Worm (Caenorhabditis elegans) whole organism, L4 larva: Measurements from ENCODE around the gene Y37E11AM.2.

Experiments used
- D1046.2 ChIP-seq: fragments of 200-800 bp; sonication (Bioruptor generic); IDR thresholded peaks from 2 replicates; pipeline ENCODE4 v1.3.6; 2022; ENCODE audit warnings: missing genetic modification characterization, missing compliant biosample characterization
- F10B5.3 ChIP-seq: sonication (generic microtip); optimal IDR thresholded peaks from 2 replicates; lab custom pipeline; 2016; ENCODE audit warnings: mild to moderate bottlenecking, missing genetic modification characterization, missing compliant biosample characterization
- F26F4.8 ChIP-seq: fragments of 200-800 bp; sonication (Bioruptor generic); conservative IDR thresholded peaks from 2 replicates; pipeline ENCODE4 v1.3.6; 2022; ENCODE audit warnings: missing genetic modification characterization, missing compliant biosample characterization
- R02D3.7 ChIP-seq: fragments of 150-350 bp; sonication (generic microtip); optimal IDR thresholded peaks from 3 replicates; lab custom pipeline; 2014; ENCODE audit warnings: missing biosample characterization, missing genetic modification characterization
- T26A8.4 ChIP-seq: fragments of 200-800 bp; sonication (Bioruptor generic); IDR thresholded peaks from 2 replicates; pipeline ENCODE4 v1.3.6; 2022; ENCODE audit warnings: missing genetic modification characterization, missing compliant biosample characterization
- Y105C5A.15 ChIP-seq: fragments of 200-800 bp; sonication (Bioruptor generic); IDR thresholded peaks from 2 replicates; pipeline ENCODE4 v1.3.6; 2022; ENCODE audit warnings: missing genetic modification characterization, missing compliant biosample characterization
- Y75B8A.6 ChIP-seq: fragments of 200-800 bp; sonication (Bioruptor generic); IDR thresholded peaks from 2 replicates; pipeline ENCODE4 v1.3.6; 2022; ENCODE audit warnings: missing genetic modification reagents, missing genetic modification characterization, missing compliant biosample characterization
- ZK546.5 ChIP-seq, 2 experiments: sonication (generic microtip); optimal IDR thresholded peaks; 2 replicates each; lab custom pipeline; 2017; ENCODE audit warnings: missing biosample characterization in 2 of 2, missing genetic modification characterization in 2 of 2
- aha-1 ChIP-seq: fragments of 150-350 bp; peaks from one replicate; lab custom pipeline; 2014; ENCODE audit warnings: missing biosample characterization, missing genetic modification characterization
- aly-2 ChIP-seq: sonication (generic microtip); optimal IDR thresholded peaks from 2 replicates; lab custom pipeline; 2018; ENCODE audit warnings: missing biosample characterization, missing genetic modification characterization
- ceh-20 ChIP-seq: fragments of 200-800 bp; sonication (Bioruptor generic); IDR thresholded peaks from 2 replicates; pipeline ENCODE4 v1.3.6; 2022; ENCODE audit warnings: missing genetic modification reagents, missing genetic modification characterization, missing compliant biosample characterization
- ceh-44 ChIP-seq: fragments of 200-800 bp; sonication (Bioruptor generic); IDR thresholded peaks from 2 replicates; pipeline ENCODE4 v1.3.6; 2022; ENCODE audit warnings: missing genetic modification reagents, missing genetic modification characterization, missing compliant biosample characterization
- daf-12 ChIP-seq: fragments of 150-350 bp; optimal IDR thresholded peaks from 2 replicates; lab custom pipeline; 2014; ENCODE audit warnings: missing biosample characterization, missing genetic modification reagents, missing genetic modification characterization
- daf-16 ChIP-seq, 3 experiments: sonication (generic microtip); optimal IDR thresholded peaks; 2 replicates each; lab custom pipeline; 2016 to 2017; ENCODE audit warnings: missing genetic modification characterization in 3 of 3, missing genetic modification reagents in 3 of 3, mild to moderate bottlenecking in 2 of 3, missing compliant biosample characterization in 2 of 3, missing biosample characterization in 1 of 3, moderate library complexity in 1 of 3
- dmd-9 ChIP-seq: fragments of 200-800 bp; sonication (Bioruptor generic); IDR thresholded peaks from 2 replicates; pipeline ENCODE4 v1.3.6; 2022; ENCODE audit warnings: missing genetic modification reagents, missing genetic modification characterization, missing compliant biosample characterization
- duxl-1 ChIP-seq: sonication (generic microtip); optimal IDR thresholded peaks from 2 replicates; lab custom pipeline; 2016; ENCODE audit warnings: mild to moderate bottlenecking, missing genetic modification characterization, moderate library complexity, missing compliant biosample characterization; ENCODE audit not compliant: poor library complexity
- dve-1 ChIP-seq: sonication (generic microtip); optimal IDR thresholded peaks from 2 replicates; lab custom pipeline; 2017; ENCODE audit warnings: antibody characterized with exemption, mild to moderate bottlenecking, missing genetic modification characterization, missing compliant biosample characterization; ENCODE audit not compliant: insufficient read depth
- fos-1 ChIP-seq: fragments of 150-350 bp; optimal IDR thresholded peaks from 2 replicates; lab custom pipeline; 2014; ENCODE audit warnings: missing biosample characterization, missing genetic modification characterization
- gei-8 ChIP-seq: fragments of 200-800 bp; sonication (Bioruptor generic); optimal IDR thresholded peaks from 2 replicates; lab custom pipeline; 2018; ENCODE audit warnings: mild to moderate bottlenecking, missing genetic modification characterization, missing compliant biosample characterization
- hlh-11 ChIP-seq: fragments of 200-800 bp; sonication (Bioruptor generic); optimal IDR thresholded peaks from 2 replicates; lab custom pipeline; 2018; ENCODE audit warnings: mild to moderate bottlenecking, missing genetic modification characterization, missing compliant biosample characterization
- hlh-30 ChIP-seq: sonication (generic microtip); optimal IDR thresholded peaks from 2 replicates; lab custom pipeline; 2017; ENCODE audit warnings: antibody characterized with exemption, mild to moderate bottlenecking, missing genetic modification characterization, missing compliant biosample characterization; ENCODE audit not compliant: insufficient read depth
- lsy-2 ChIP-seq, 2 experiments: fragments of 150-350 bp in 1 of 2; sonication (generic microtip) in 1 of 2; optimal IDR thresholded peaks; 2 replicates each; lab custom pipeline; 2014 to 2017; ENCODE audit warnings: missing biosample characterization in 2 of 2, missing genetic modification characterization in 2 of 2
- madf-9 ChIP-seq: fragments of 200-800 bp; sonication (Bioruptor generic); conservative IDR thresholded peaks from 2 replicates; pipeline ENCODE4 v1.3.6; 2022; ENCODE audit warnings: missing genetic modification reagents, missing genetic modification characterization, missing compliant biosample characterization
- mep-1 ChIP-seq: fragments of 150-350 bp; sonication (generic microtip); optimal IDR thresholded peaks from 3 replicates; lab custom pipeline; 2014; ENCODE audit warnings: missing biosample characterization, missing genetic modification characterization
- mxl-3 ChIP-seq: fragments of 200-800 bp; sonication (Bioruptor generic); optimal IDR thresholded peaks from 2 replicates; lab custom pipeline; 2018; ENCODE audit warnings: mild to moderate bottlenecking, missing genetic modification characterization, missing compliant biosample characterization
- nhr-11 ChIP-seq: fragments of 150-350 bp; optimal IDR thresholded peaks from 2 replicates; lab custom pipeline; 2014; ENCODE audit warnings: missing biosample characterization, missing genetic modification characterization
- nhr-237 ChIP-seq: sonication (generic microtip); optimal IDR thresholded peaks from 2 replicates; lab custom pipeline; 2017; ENCODE audit warnings: missing biosample characterization, missing genetic modification characterization
- nhr-28 ChIP-seq: fragments of 150-350 bp; optimal IDR thresholded peaks from 2 replicates; lab custom pipeline; 2014; ENCODE audit warnings: missing biosample characterization, missing genetic modification characterization
- nhr-42 ChIP-seq: fragments of 200-800 bp; sonication (Bioruptor generic); IDR thresholded peaks from 2 replicates; pipeline ENCODE4 v1.3.6; 2022; ENCODE audit warnings: missing genetic modification characterization, missing compliant biosample characterization
- nhr-48 ChIP-seq: sonication (generic microtip); optimal IDR thresholded peaks from 2 replicates; lab custom pipeline; 2016; ENCODE audit warnings: mild to moderate bottlenecking, missing genetic modification characterization, missing compliant biosample characterization
- nhr-77 ChIP-seq: fragments of 150-350 bp; optimal IDR thresholded peaks from 2 replicates; lab custom pipeline; 2014; ENCODE audit warnings: missing biosample characterization, missing genetic modification characterization
- rbr-2 ChIP-seq: sonication (generic microtip); optimal IDR thresholded peaks from 2 replicates; lab custom pipeline; 2016; ENCODE audit warnings: missing genotype, missing genetic modification characterization, missing compliant biosample characterization
- set-16 ChIP-seq: fragments of 200-800 bp; sonication (Bioruptor generic); IDR thresholded peaks from 2 replicates; pipeline ENCODE4 v1.3.6; 2022; ENCODE audit warnings: missing genetic modification reagents, missing genetic modification characterization, missing compliant biosample characterization
- snpc-1.2 ChIP-seq: fragments of 200-800 bp; sonication (Bioruptor generic); IDR thresholded peaks from 2 replicates; pipeline ENCODE4 v1.3.6; 2022; ENCODE audit warnings: missing genetic modification reagents, missing genetic modification characterization, missing compliant biosample characterization
- snpc-4 ChIP-seq: fragments of 150-350 bp; optimal IDR thresholded peaks from 2 replicates; lab custom pipeline; 2014; ENCODE audit warnings: missing biosample characterization, missing genetic modification characterization
- spr-3 ChIP-seq: fragments of 200-800 bp; sonication (Bioruptor generic); optimal IDR thresholded peaks from 2 replicates; lab custom pipeline; 2018; ENCODE audit warnings: mild to moderate bottlenecking, missing genetic modification characterization, missing compliant biosample characterization
- unc-130 ChIP-seq: sonication (generic microtip); optimal IDR thresholded peaks from 2 replicates; lab custom pipeline; 2016; ENCODE audit warnings: missing genetic modification reagents, missing genetic modification characterization, missing compliant biosample characterization
- unc-62 ChIP-seq, 3 experiments: fragments of 150-350 bp in 1 of 3; sonication (generic microtip); optimal IDR thresholded peaks in 2 of 3; peaks in 1 of 3; 1 replicate in 1 of 3; 2 replicates in 2 of 3; lab custom pipeline; 2014 to 2017; ENCODE audit warnings: missing biosample characterization in 3 of 3, missing genetic modification characterization in 3 of 3, missing genetic modification reagents in 3 of 3, missing genotype in 1 of 3
- zip-11 ChIP-seq: fragments of 200-800 bp; sonication (Bioruptor generic); IDR thresholded peaks from 2 replicates; pipeline ENCODE4 v1.3.6; 2022; ENCODE audit warnings: missing genetic modification characterization, missing compliant biosample characterization
- zip-2 ChIP-seq: fragments of 150-350 bp; optimal IDR thresholded peaks from 2 replicates; lab custom pipeline; 2014; ENCODE audit warnings: missing biosample characterization, missing genetic modification characterization

Gene Y37E11AM.2

ce11 chrIV:3720644-3721043 is 4.6 kb downstream of the Y37E11AM.2 start:
- TF ChIP-seq zip-11 (GFP tag; lab: Robert Waterston, UW) (no peak), daf-16 (GFP tag; optimal IDR thresholded peaks at IDR 0.05; lab: Kevin White, UChicago) (no peak), daf-16 (tag; optimal IDR thresholded peaks at IDR 0.05; lab: Kevin White, UChicago) (peak; percentile 34), nhr-28 (tag; lab: Kevin White, UChicago) (peak; percentile 30)

- TF ChIP-seq dmd-9 (GFP tag; lab: Robert Waterston, UW), result no peak
- no peak for TF ChIP-seq mxl-3 (GFP tag; lab: Kevin White, UChicago)
- TF ChIP-seq nhr-42 (GFP tag; lab: Robert Waterston, UW), result no peak
- no peak for TF ChIP-seq unc-62 (GFP tag; optimal IDR thresholded peaks at IDR 0.05 in 1 of 2; lab: Kevin White, UChicago)
- no peak for TF ChIP-seq unc-62 (tag; optimal IDR thresholded peaks at IDR 0.05; lab: Kevin White, UChicago)
- no peak for TF ChIP-seq nhr-237
- TF ChIP-seq hlh-11 (tag; lab: Kevin White, UChicago), result no peak
- TF ChIP-seq lsy-2 (tag; optimal IDR thresholded peaks at IDR 0.05; lab: Kevin White, UChicago), result no peak
- no peak for TF ChIP-seq hlh-30 (tag; lab: Kevin White, UChicago)
- TF ChIP-seq gei-8 (GFP tag; lab: Kevin White, UChicago), result no peak
- TF ChIP-seq R02D3.7 (tag; lab: Kevin White, UChicago), result no peak
- no peak for TF ChIP-seq Y105C5A.15 (GFP tag; lab: Robert Waterston, UW)
- TF ChIP-seq T26A8.4, result no peak
- TF ChIP-seq set-16 (GFP tag; lab: Robert Waterston, UW), result no peak
- TF ChIP-seq rbr-2 (tag; lab: Kevin White, UChicago), result no peak
- TF ChIP-seq duxl-1, result no peak
- no peak for TF ChIP-seq snpc-1.2 (GFP tag; lab: Robert Waterston, UW)
Observed at ce11 chrIV:3719057-3719456, 6.2 kb downstream of the Y37E11AM.2 start, which contains the start of gene Y37E11AM.3. Gene Y37E11AM.3, minus strand, starts transcription at chrIV:3719157.

ce11 chrIV:3710737-3711136 is 14.5 kb downstream of the Y37E11AM.2 start:
- TF ChIP-seq snpc-1.2 (GFP tag; lab: Robert Waterston, UW) (no peak), ZK546.5 (tag; optimal IDR thresholded peaks at IDR 0.05; lab: Kevin White, UChicago) (no peak), daf-16 (GFP tag; optimal IDR thresholded peaks at IDR 0.05; lab: Kevin White, UChicago) (no peak), daf-16 (tag; optimal IDR thresholded peaks at IDR 0.05; lab: Kevin White, UChicago) (no peak), unc-62 (GFP tag; optimal IDR thresholded peaks at IDR 0.05 in 1 of 2; lab: Kevin White, UChicago) (no peak), unc-62 (tag; optimal IDR thresholded peaks at IDR 0.05; lab: Kevin White, UChicago) (no peak), snpc-4 (tag; lab: Kevin White, UChicago) (no peak)

ce11 chrIV:3709200-3709599 is 16.1 kb downstream of the Y37E11AM.2 start, which contains the start of gene Y37E11AL.1:
Gene Y37E11AL.1, plus strand, starts transcription at chrIV:3709500.
- TF ChIP-seq Y105C5A.15 (GFP tag; lab: Robert Waterston, UW) (no peak), aha-1 (tag; lab: Kevin White, UChicago) (peak; percentile 34)

ce11 chrIV:3701892-3702291 is 23.4 kb downstream of the Y37E11AM.2 start, which contains the start of gene Y37E11AL.12:
Gene Y37E11AL.12, minus strand, starts transcription at chrIV:3701992.
- no peak for TF ChIP-seq ceh-20 (GFP tag; lab: Robert Waterston, UW)
- TF ChIP-seq dve-1, result no peak
- no peak for TF ChIP-seq nhr-11 (tag; lab: Kevin White, UChicago)
- no peak for TF ChIP-seq mep-1 (tag; lab: Kevin White, UChicago)
- no peak for TF ChIP-seq fos-1 (tag; lab: Kevin White, UChicago)
- TF ChIP-seq F10B5.3 (tag; lab: Kevin White, UChicago), result no peak
- no peak for TF ChIP-seq spr-3 (GFP tag; lab: Kevin White, UChicago)
- no peak for TF ChIP-seq ceh-44
- TF ChIP-seq madf-9 (GFP tag; lab: Robert Waterston, UW), result no peak
- TF ChIP-seq aly-2 (tag; lab: Kevin White, UChicago), result no peak
- no peak for TF ChIP-seq F26F4.8 (GFP tag; lab: Robert Waterston, UW)
- no peak for TF ChIP-seq Y75B8A.6 (GFP tag; lab: Robert Waterston, UW)
- TF ChIP-seq daf-12 (tag; lab: Kevin White, UChicago), result no peak
- TF ChIP-seq unc-130, result no peak
- TF ChIP-seq nhr-48 (tag; lab: Kevin White, UChicago), result no peak
- no peak for TF ChIP-seq hlh-11 (tag; lab: Kevin White, UChicago)
- no peak for TF ChIP-seq zip-2
- no peak for TF ChIP-seq D1046.2 (GFP tag; lab: Robert Waterston, UW)
- TF ChIP-seq nhr-77 (tag; lab: Kevin White, UChicago), result no peak
